Worm (Caenorhabditis elegans) whole organism, young adult: ENCODE measurements around the gene Y15E3A.3.
A peak's percentile ranks its signal among the peaks of the same experiment; 100 is the strongest.

Experiments used
- B0336.3 ChIP-seq: fragments of 200-800 bp; sonication (Bioruptor generic); IDR thresholded peaks from 2 replicates; pipeline ENCODE4 v1.3.6; 2022; ENCODE audit warnings: missing genetic modification characterization, missing compliant biosample characterization
- F23B12.7 ChIP-seq: sonication (generic microtip); optimal IDR thresholded peaks from 2 replicates; lab custom pipeline; 2017; ENCODE audit warnings: missing genetic modification characterization, mild to moderate bottlenecking, missing compliant biosample characterization, antibody characterized with exemption, moderate library complexity; ENCODE audit not compliant: insufficient read depth
- F37B4.10 ChIP-seq: fragments of 200-800 bp; sonication (Bioruptor generic); IDR thresholded peaks from 2 replicates; pipeline ENCODE4 v1.3.6; 2022; ENCODE audit warnings: missing genetic modification characterization, missing compliant biosample characterization
- F39B2.1 ChIP-seq: fragments of 200-800 bp; sonication (Bioruptor generic); IDR thresholded peaks from 2 replicates; pipeline ENCODE4 v1.3.6; 2022; ENCODE audit warnings: missing genetic modification reagents, missing genetic modification characterization, missing compliant biosample characterization
- F57C9.4 ChIP-seq: sonication (generic microtip); optimal IDR thresholded peaks from 2 replicates; lab custom pipeline; 2017; ENCODE audit warnings: mild to moderate bottlenecking, missing genetic modification characterization, missing compliant biosample characterization
- Y53F4B.3 ChIP-seq: fragments of 200-800 bp; sonication (Bioruptor generic); IDR thresholded peaks from 2 replicates; pipeline ENCODE4 v1.3.6; 2022; ENCODE audit warnings: missing genetic modification reagents, missing genetic modification characterization, missing compliant biosample characterization
- ZK185.1 ChIP-seq: sonication (generic microtip); optimal IDR thresholded peaks from 2 replicates; lab custom pipeline; 2016; ENCODE audit warnings: mild to moderate bottlenecking, missing genetic modification characterization, missing compliant biosample characterization; ENCODE audit not compliant: poor library complexity, severe bottlenecking
- ama-1 ChIP-seq, 3 experiments: fragments of 150-350 bp in 1 of 3; sonication (generic microtip) in 2 of 3; optimal IDR thresholded peaks; 2 replicates each; lab custom pipeline; 2014 to 2018; ENCODE audit warnings: missing biosample characterization in 2 of 3, missing genetic modification characterization in 2 of 3, missing genetic modification reagents in 2 of 3
- atf-7 ChIP-seq: sonication (generic microtip); optimal IDR thresholded peaks from 2 replicates; lab custom pipeline; 2017; ENCODE audit warnings: mild to moderate bottlenecking, missing genetic modification characterization, missing compliant biosample characterization
- attf-5 ChIP-seq: fragments of 200-800 bp; sonication (Bioruptor generic); optimal IDR thresholded peaks from 2 replicates; lab custom pipeline; 2018; ENCODE audit warnings: mild to moderate bottlenecking, missing genetic modification characterization, missing compliant biosample characterization
- bed-1 ChIP-seq: fragments of 200-800 bp; sonication (Bioruptor generic); IDR thresholded peaks from 2 replicates; pipeline ENCODE4 v1.3.6; 2022; ENCODE audit warnings: missing genetic modification reagents, missing genetic modification characterization, missing compliant biosample characterization
- cebp-1 ChIP-seq, 2 experiments: fragments of 200-800 bp in 1 of 2; sonication (Bioruptor generic) in 1 of 2; sonication (generic microtip) in 1 of 2; IDR thresholded peaks in 1 of 2; optimal IDR thresholded peaks in 1 of 2; 2 replicates each; pipeline versions ENCODE4 v1.3.6 to Lab custom; 2017 to 2022; ENCODE audit warnings: missing compliant biosample characterization in 2 of 2, missing genetic modification characterization in 2 of 2, mild to moderate bottlenecking in 1 of 2, missing genetic modification reagents in 1 of 2, moderate library complexity in 1 of 2
- ceh-27 ChIP-seq: fragments of 200-800 bp; sonication (Bioruptor generic); optimal IDR thresholded peaks from 2 replicates; lab custom pipeline; 2018; ENCODE audit warnings: mild to moderate bottlenecking, missing genetic modification characterization, moderate library complexity, missing compliant biosample characterization
- ceh-40 ChIP-seq: fragments of 200-800 bp; sonication (Bioruptor generic); IDR thresholded peaks from 2 replicates; pipeline ENCODE4 v1.3.6; 2022; ENCODE audit warnings: missing genetic modification characterization, missing compliant biosample characterization
- chd-7 ChIP-seq: sonication (generic microtip); optimal IDR thresholded peaks from 2 replicates; lab custom pipeline; 2016; ENCODE audit warnings: mild to moderate bottlenecking, missing genetic modification characterization, moderate library complexity, missing compliant biosample characterization
- die-1 ChIP-seq: sonication (generic microtip); optimal IDR thresholded peaks from 2 replicates; lab custom pipeline; 2016; ENCODE audit warnings: missing genotype, mild to moderate bottlenecking, missing genetic modification characterization, missing compliant biosample characterization
- dpff-1 ChIP-seq: sonication (generic microtip); optimal IDR thresholded peaks from 2 replicates; lab custom pipeline; 2017; ENCODE audit warnings: mild to moderate bottlenecking, missing genetic modification characterization, missing compliant biosample characterization
- egl-18 ChIP-seq: fragments of 200-800 bp; sonication (Bioruptor generic); IDR thresholded peaks from 2 replicates; pipeline ENCODE4 v1.3.6; 2022; ENCODE audit warnings: missing genetic modification reagents, missing genetic modification characterization, missing compliant biosample characterization
- egrh-3 ChIP-seq: fragments of 200-800 bp; sonication (Bioruptor generic); IDR thresholded peaks from 2 replicates; pipeline ENCODE4 v1.3.6; 2022; ENCODE audit warnings: missing genetic modification reagents, missing genetic modification characterization, missing compliant biosample characterization
- hmg-1.2 ChIP-seq: fragments of 200-800 bp; sonication (Bioruptor generic); IDR thresholded peaks from 2 replicates; pipeline ENCODE4 v1.3.6; 2022; ENCODE audit warnings: missing genetic modification reagents, missing genetic modification characterization, missing compliant biosample characterization
- hrde-1 ChIP-seq: sonication (generic microtip); optimal IDR thresholded peaks from 2 replicates; lab custom pipeline; 2016; ENCODE audit warnings: missing genetic modification characterization, mild to moderate bottlenecking, missing compliant biosample characterization, moderate library complexity, missing genotype, missing genetic modification reagents, borderline replicate concordance
- let-607 ChIP-seq, 2 experiments: fragments of 200-800 bp in 1 of 2; sonication (Bioruptor generic) in 1 of 2; sonication (generic microtip) in 1 of 2; optimal IDR thresholded peaks; 2 replicates each; lab custom pipeline; 2016 to 2018; ENCODE audit warnings: mild to moderate bottlenecking in 2 of 2, missing compliant biosample characterization in 2 of 2, missing genetic modification characterization in 2 of 2, moderate library complexity in 2 of 2, missing genotype in 1 of 2
- madf-3 ChIP-seq: fragments of 200-800 bp; sonication (Bioruptor generic); IDR thresholded peaks from 2 replicates; pipeline ENCODE4 v1.3.6; 2022; ENCODE audit warnings: missing genetic modification reagents, missing genetic modification characterization, missing compliant biosample characterization
- madf-6 ChIP-seq: fragments of 200-800 bp; sonication (Bioruptor generic); IDR thresholded peaks from 2 replicates; pipeline ENCODE4 v1.3.6; 2022; ENCODE audit warnings: missing genetic modification reagents, missing genetic modification characterization, missing compliant biosample characterization
- mel-28 ChIP-seq: sonication (generic microtip); optimal IDR thresholded peaks from 2 replicates; lab custom pipeline; 2016; ENCODE audit warnings: borderline replicate concordance, mild to moderate bottlenecking, missing genetic modification characterization, missing compliant biosample characterization
- nfya-2 ChIP-seq: fragments of 200-800 bp; sonication (Bioruptor generic); IDR thresholded peaks from 2 replicates; pipeline ENCODE4 v1.3.6; 2022; ENCODE audit warnings: missing genetic modification reagents, missing genetic modification characterization, missing compliant biosample characterization
- nhr-120 ChIP-seq: fragments of 200-800 bp; sonication (Bioruptor generic); IDR thresholded peaks from 2 replicates; pipeline ENCODE4 v1.3.6; 2022; ENCODE audit warnings: missing genetic modification characterization, missing compliant biosample characterization
- nhr-80 ChIP-seq: sonication (generic microtip); optimal IDR thresholded peaks from 2 replicates; lab custom pipeline; 2016; ENCODE audit warnings: missing genetic modification characterization, missing compliant biosample characterization
- pbrm-1 ChIP-seq: fragments of 200-800 bp; sonication (Bioruptor generic); IDR thresholded peaks from 2 replicates; pipeline ENCODE4 v1.3.6; 2022; ENCODE audit warnings: missing genetic modification reagents, missing genetic modification characterization, missing compliant biosample characterization
- pha-4 ChIP-seq: fragments of 150-350 bp; sonication (generic microtip); optimal IDR thresholded peaks from 2 replicates; lab custom pipeline; 2014; ENCODE audit warnings: missing biosample characterization, missing genetic modification reagents, missing genetic modification characterization
- rcor-1 ChIP-seq: fragments of 200-800 bp; sonication (Bioruptor generic); IDR thresholded peaks from 2 replicates; pipeline ENCODE4 v1.3.6; 2022; ENCODE audit warnings: missing genetic modification reagents, missing genetic modification characterization, missing compliant biosample characterization
- rec-8 ChIP-seq, 2 experiments: sonication (generic microtip); optimal IDR thresholded peaks; 2 replicates each; lab custom pipeline; 2016; ENCODE audit warnings: mild to moderate bottlenecking in 2 of 2, missing genetic modification characterization in 2 of 2, missing genetic modification reagents in 2 of 2, missing genotype in 2 of 2, missing biosample characterization in 1 of 2, missing compliant biosample characterization in 1 of 2, moderate library complexity in 1 of 2
- sdz-38 ChIP-seq: sonication (generic microtip); optimal IDR thresholded peaks from 2 replicates; lab custom pipeline; 2016; ENCODE audit warnings: missing genotype, missing genetic modification characterization, missing compliant biosample characterization
- snpc-4 ChIP-seq, 5 experiments: fragments of 150-350 bp in 1 of 5; sonication (generic microtip) in 4 of 5; optimal IDR thresholded peaks; 2 replicates each; lab custom pipeline; 2014 to 2018; ENCODE audit warnings: missing genetic modification characterization in 5 of 5, missing biosample characterization in 3 of 5, antibody characterized with exemption in 2 of 5, mild to moderate bottlenecking in 2 of 5, missing compliant biosample characterization in 2 of 5, missing genotype in 2 of 5, moderate library complexity in 2 of 5, missing genetic modification reagents in 1 of 5
- somi-1 ChIP-seq: fragments of 200-800 bp; sonication (Bioruptor generic); optimal IDR thresholded peaks from 2 replicates; lab custom pipeline; 2018; ENCODE audit warnings: mild to moderate bottlenecking, missing genetic modification characterization, missing compliant biosample characterization
- zfh-2 ChIP-seq: fragments of 200-800 bp; sonication (Bioruptor generic); conservative IDR thresholded peaks from 2 replicates; pipeline ENCODE4 v1.3.6; 2022; ENCODE audit warnings: missing genetic modification reagents, missing genetic modification characterization, missing compliant biosample characterization

Y15E3A.3 gene

DNA sequence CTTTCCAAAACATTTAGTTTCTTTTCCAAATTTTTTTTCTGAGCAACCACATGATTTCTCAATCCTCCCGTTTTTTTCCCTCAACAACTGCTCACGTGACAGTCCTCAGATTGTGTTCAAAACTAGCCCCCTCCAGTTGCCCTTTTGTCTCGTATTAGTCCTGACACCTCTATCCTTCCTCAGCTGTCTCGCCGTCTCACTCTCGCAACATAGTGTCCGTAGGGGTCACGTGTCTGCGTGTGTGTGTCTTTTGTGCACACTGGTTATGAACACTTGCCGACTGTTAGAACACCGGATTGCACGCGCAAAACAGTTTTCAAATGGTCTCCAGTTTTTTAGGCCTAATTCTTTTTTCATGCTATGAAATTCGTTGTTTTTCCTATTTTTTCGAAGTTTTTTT, 39.6 kb upstream of the Y15E3A.3 start (continued):
- TF ChIP-seq rcor-1 = peak; percentile 64
- no peak for TF ChIP-seq rec-8 (tag; optimal IDR thresholded peaks at IDR 0.05; lab: Kevin White, UChicago)
- TF ChIP-seq chd-7 = peak; percentile 60
- no peak for TF ChIP-seq F57C9.4 (tag; lab: Kevin White, UChicago)
- no peak for TF ChIP-seq F23B12.7 (tag; lab: Kevin White, UChicago)
- peak; percentile 60; the same call in 1 of the 2 replicates for TF ChIP-seq hmg-1.2 (GFP tag; lab: Robert Waterston, UW)
- no peak for TF ChIP-seq Y53F4B.3 (GFP tag; lab: Robert Waterston, UW)
- TF ChIP-seq ZK185.1 (tag; lab: Kevin White, UChicago) = peak; percentile 39
- no peak for TF ChIP-seq mel-28 (tag; lab: Kevin White, UChicago)
- TF ChIP-seq attf-5 (GFP tag; lab: Kevin White, UChicago) = peak; percentile 76
- TF ChIP-seq sdz-38 (tag; lab: Kevin White, UChicago) = no peak
- TF ChIP-seq let-607 (tag; optimal IDR thresholded peaks at IDR 0.05; lab: Kevin White, UChicago) = no peak
- no peak for TF ChIP-seq die-1 (tag; lab: Kevin White, UChicago)
- TF ChIP-seq B0336.3 (GFP tag; lab: Robert Waterston, UW) = no peak
- TF ChIP-seq ama-1 (optimal IDR thresholded peaks at IDR 0.05; lab: Kevin White, UChicago) = no peak
- TF ChIP-seq ama-1 (GFP tag; optimal IDR thresholded peaks at IDR 0.05; lab: Kevin White, UChicago) = no peak
- TF ChIP-seq somi-1 (GFP tag; lab: Kevin White, UChicago) = peak; percentile 59
- no peak for TF ChIP-seq ceh-40 (GFP tag; lab: Robert Waterston, UW)
- TF ChIP-seq madf-6 (GFP tag; lab: Robert Waterston, UW) = no peak
- no peak for TF ChIP-seq nfya-2
- TF ChIP-seq cebp-1 (GFP tag; IDR thresholded peaks at IDR 0.05; lab: Robert Waterston, UW) = no peak
- TF ChIP-seq cebp-1 (tag; optimal IDR thresholded peaks at IDR 0.05; lab: Kevin White, UChicago) = peak; percentile 81
- no peak for TF ChIP-seq pha-4
- no peak for TF ChIP-seq F39B2.1 (GFP tag; lab: Robert Waterston, UW)
- no peak for TF ChIP-seq egrh-3 (GFP tag; lab: Robert Waterston, UW)
- no peak for TF ChIP-seq hrde-1 (tag; lab: Kevin White, UChicago)
- no peak for TF ChIP-seq F37B4.10
- no peak for TF ChIP-seq nhr-80 (tag; lab: Kevin White, UChicago)

DNA sequence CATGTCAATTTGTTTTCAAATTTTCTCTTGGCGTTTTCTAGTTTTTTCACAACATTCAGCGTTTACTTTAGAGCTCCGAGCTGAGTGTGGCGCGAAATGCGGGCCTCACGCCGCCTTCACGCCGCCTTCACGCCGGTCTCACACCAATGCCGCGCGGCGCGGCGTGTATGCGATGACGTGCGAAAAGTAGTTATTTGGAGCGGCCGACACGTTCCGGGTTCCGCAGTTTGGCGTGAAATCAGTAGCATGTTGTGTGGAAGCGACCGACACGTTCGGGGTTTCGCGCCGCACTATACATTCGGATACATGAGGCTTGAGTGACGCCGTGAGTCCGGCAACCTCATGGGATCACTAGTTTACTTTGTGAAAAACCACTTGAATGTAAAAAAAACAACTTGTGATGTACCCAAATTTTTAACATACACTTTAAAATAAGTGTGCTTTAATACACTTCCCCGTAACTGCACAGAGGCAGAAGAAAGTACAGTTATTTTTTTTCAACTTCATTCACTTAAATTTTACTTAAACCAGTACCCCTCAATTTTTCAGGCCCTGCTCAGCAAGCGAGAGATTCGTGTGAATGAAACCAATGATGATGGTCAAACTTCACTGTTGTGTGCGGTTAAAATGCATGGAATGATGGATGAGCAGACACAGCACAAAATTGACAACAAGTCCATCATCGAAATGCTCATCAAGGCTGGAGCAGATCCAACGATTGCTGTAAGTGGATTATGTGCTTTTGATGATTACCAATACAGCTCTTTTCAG, 36.7 kb upstream of the Y15E3A.3 start:
- TF ChIP-seq cebp-1 (GFP tag; IDR thresholded peaks at IDR 0.05; lab: Robert Waterston, UW) (no peak), cebp-1 (tag; optimal IDR thresholded peaks at IDR 0.05; lab: Kevin White, UChicago) (peak; percentile 23), pbrm-1 (0 out of 2 replicates have a peak, but pooled peaks have one; percentile 43), bed-1 (GFP tag; lab: Robert Waterston, UW) (0 out of 2 replicates have a peak, but pooled peaks have one; percentile 29), atf-7 (tag; lab: Kevin White, UChicago) (no peak), egl-18 (GFP tag; lab: Robert Waterston, UW) (no peak), pha-4 (no peak), egrh-3 (GFP tag; lab: Robert Waterston, UW) (peak; percentile 31; the same call in 1 of the 2 replicates), dpff-1 (tag; lab: Kevin White, UChicago) (peak; percentile 19), snpc-4 (GFP tag; optimal IDR thresholded peaks at IDR 0.05; lab: Kevin White, UChicago) (no peak), snpc-4 (tag; optimal IDR thresholded peaks at IDR 0.05; lab: Kevin White, UChicago) (peak in 3 of 4 experiments; percentile 18 to 82 (median 78)), madf-3 (GFP tag; lab: Robert Waterston, UW) (0 out of 2 replicates have a peak, but pooled peaks have one; percentile 11), zfh-2 (GFP tag; lab: Robert Waterston, UW) (peak; percentile 89), ceh-27 (GFP tag; lab: Kevin White, UChicago) (peak; percentile 32), nhr-120 (GFP tag; lab: Robert Waterston, UW) (0 out of 2 replicates have a peak, but pooled peaks have one; percentile 75)
